Worm (Caenorhabditis elegans) whole organism, L1 larva: ENCODE results near the gene C15B12.4.

Source experiments
- Y116A8C.19 ChIP-seq: sonication (generic microtip); optimal IDR thresholded peaks from 2 replicates; lab custom pipeline; 2016; ENCODE audit warnings: missing compliant biosample characterization, missing genetic modification characterization, borderline replicate concordance
- ama-1 ChIP-seq: fragments of 150-350 bp; optimal IDR thresholded peaks from 2 replicates; lab custom pipeline; 2014
- blmp-1 ChIP-seq: fragments of 150-350 bp; optimal IDR thresholded peaks from 2 replicates; lab custom pipeline; 2014; ENCODE audit warnings: missing biosample characterization, missing genetic modification characterization
- ceh-8 ChIP-seq: fragments of 200-800 bp; sonication (Bioruptor generic); optimal IDR thresholded peaks from 2 replicates; lab custom pipeline; 2018; ENCODE audit warnings: mild to moderate bottlenecking, missing genetic modification characterization, moderate library complexity, missing compliant biosample characterization
- ceh-82 ChIP-seq, 3 experiments: fragments of 150-350 bp in 1 of 3; sonication (generic microtip) in 2 of 3; optimal IDR thresholded peaks; 2 replicates each; lab custom pipeline; 2014 to 2017; ENCODE audit warnings: missing biosample characterization in 3 of 3, missing genetic modification characterization in 3 of 3
- lin-39 ChIP-seq: fragments of 150-350 bp; optimal IDR thresholded peaks from 2 replicates; lab custom pipeline; 2014; ENCODE audit warnings: missing biosample characterization, missing genetic modification reagents, missing genetic modification characterization
- nhr-12 ChIP-seq: sonication (generic microtip); optimal IDR thresholded peaks from 2 replicates; lab custom pipeline; 2017; ENCODE audit warnings: missing biosample characterization, missing genetic modification characterization
- nhr-237 ChIP-seq: fragments of 150-350 bp; optimal IDR thresholded peaks from 2 replicates; lab custom pipeline; 2014; ENCODE audit warnings: missing biosample characterization, missing genetic modification characterization
- pqm-1 ChIP-seq: sonication (generic microtip); optimal IDR thresholded peaks from 3 replicates; lab custom pipeline; 2017; ENCODE audit warnings: missing biosample characterization, missing genetic modification characterization
- sox-4 ChIP-seq: sonication (generic microtip); optimal IDR thresholded peaks from 2 replicates; lab custom pipeline; 2016; ENCODE audit warnings: missing genetic modification characterization, missing compliant biosample characterization
- unc-130 ChIP-seq: fragments of 150-350 bp; optimal IDR thresholded peaks from 2 replicates; lab custom pipeline; 2017; ENCODE audit warnings: missing biosample characterization, missing genetic modification characterization, inconsistent platforms
- unc-86 ChIP-seq: sonication (generic microtip); optimal IDR thresholded peaks from 2 replicates; lab custom pipeline; 2016; ENCODE audit warnings: missing genetic modification characterization, missing compliant biosample characterization
- zag-1 ChIP-seq: fragments of 150-350 bp; optimal IDR thresholded peaks from 2 replicates; lab custom pipeline; 2014; ENCODE audit warnings: missing biosample characterization, missing genetic modification characterization
- ztf-4 ChIP-seq: fragments of 150-350 bp; optimal IDR thresholded peaks from 2 replicates; lab custom pipeline; 2014; ENCODE audit warnings: missing biosample characterization, missing genetic modification characterization

- no peak for TF ChIP-seq ztf-4
- TF ChIP-seq nhr-12 (tag; lab: Kevin White, UChicago): no peak
- TF ChIP-seq ceh-8: no peak
- TF ChIP-seq sox-4: no peak
- TF ChIP-seq zag-1 (tag; lab: Kevin White, UChicago): no peak
- no peak for TF ChIP-seq blmp-1
- no peak for TF ChIP-seq unc-130 (tag; lab: Kevin White, UChicago)
- TF ChIP-seq Y116A8C.19 (tag; lab: Kevin White, UChicago): no peak
- no peak for TF ChIP-seq nhr-237 (tag; lab: Kevin White, UChicago)
- no peak for TF ChIP-seq ama-1 (lab: Kevin White, UChicago)
- TF ChIP-seq unc-86: no peak
- no peak for TF ChIP-seq ceh-82 (tag; optimal IDR thresholded peaks at IDR 0.05; lab: Kevin White, UChicago)
- peak; percentile 78 for TF ChIP-seq pqm-1 (tag; lab: Kevin White, UChicago)
- TF ChIP-seq lin-39: no peak
These were observed 45.0 kb upstream of the C15B12.4 start, which contains the start of gene ets-4 for ce11 chrX:6518537-6518936.
